Fruit fly (Drosophila melanogaster) whole organism, adult: ENCODE measurements around the gene sds22.

Source experiments
- CG11617 ChIP-seq: fragments of 200-800 bp; sonication (Bioruptor generic); optimal IDR thresholded peaks from 2 replicates; lab custom pipeline; 2017; ENCODE audit warnings: mild to moderate bottlenecking, missing biosample characterization, missing genetic modification reagents, missing genetic modification characterization
- CG14711 ChIP-seq: fragments of 200-800 bp; sonication (Bioruptor generic); optimal IDR thresholded peaks from 2 replicates; lab custom pipeline; 2018; ENCODE audit warnings: missing biosample characterization, mild to moderate bottlenecking, missing genetic modification characterization, moderate library complexity
- CG1620 ChIP-seq: fragments of 200-800 bp; sonication (Bioruptor generic); optimal IDR thresholded peaks from 2 replicates; lab custom pipeline; 2016; ENCODE audit warnings: missing biosample characterization, missing genetic modification characterization
- CG33017 ChIP-seq: fragments of 200-800 bp; sonication (Bioruptor generic); optimal IDR thresholded peaks from 2 replicates; lab custom pipeline; 2018; ENCODE audit warnings: missing biosample characterization, mild to moderate bottlenecking, missing genetic modification characterization, moderate library complexity
- CG5204 ChIP-seq: fragments of 200-800 bp; sonication (Bioruptor generic); optimal IDR thresholded peaks from 2 replicates; lab custom pipeline; 2016; ENCODE audit warnings: missing biosample characterization, missing genetic modification characterization
- CG7101 ChIP-seq: fragments of 200-800 bp; sonication (Bioruptor generic); optimal IDR thresholded peaks from 2 replicates; lab custom pipeline; 2018; ENCODE audit warnings: missing biosample characterization, mild to moderate bottlenecking, missing genetic modification characterization, moderate library complexity
- Clk ChIP-seq: fragments of 200-800 bp; sonication (Bioruptor generic); optimal IDR thresholded peaks from 2 replicates; lab custom pipeline; 2017; ENCODE audit warnings: missing biosample characterization, missing genetic modification characterization
- Mnt ChIP-seq: fragments of 200-800 bp; sonication (Bioruptor generic); optimal IDR thresholded peaks from 2 replicates; lab custom pipeline; 2016; ENCODE audit warnings: missing biosample characterization, mild to moderate bottlenecking, missing genetic modification characterization
- cic ChIP-seq: fragments of 200-800 bp; sonication (Bioruptor generic); optimal IDR thresholded peaks from 2 replicates; lab custom pipeline; 2017; ENCODE audit warnings: missing biosample characterization, mild to moderate bottlenecking, missing genetic modification characterization, moderate library complexity
- kay ChIP-seq: fragments of 200-800 bp; sonication (Bioruptor generic); peaks from one replicate; lab custom pipeline; 2016; ENCODE audit warnings: missing biosample characterization, missing genetic modification characterization, borderline replicate concordance
- ovo ChIP-seq: fragments of 200-800 bp; sonication (Bioruptor generic); optimal IDR thresholded peaks from 2 replicates; lab custom pipeline; 2016; ENCODE audit warnings: missing biosample characterization, missing genetic modification characterization
- pad ChIP-seq: fragments of 200-800 bp; sonication (Bioruptor generic); optimal IDR thresholded peaks from 3 replicates; lab custom pipeline; 2017; ENCODE audit warnings: missing biosample characterization, missing genetic modification characterization, mild to moderate bottlenecking, moderate library complexity, missing genetic modification reagents

- TF ChIP-seq pad (GFP tag; lab: Kevin White, UChicago) (no peak), ovo (no peak), kay (no peak), Clk (GFP tag; lab: Kevin White, UChicago) (no peak), CG5204 (GFP tag; lab: Kevin White, UChicago) (no peak), CG33017 (tag; lab: Kevin White, UChicago) (no peak), CG7101 (no peak), CG11617 (GFP tag; lab: Kevin White, UChicago) (no peak), cic (no peak), CG14711 (tag; lab: Kevin White, UChicago) (no peak), Mnt (GFP tag; lab: Kevin White, UChicago) (no peak), CG1620 (GFP tag; lab: Kevin White, UChicago) (no peak)
These were observed 25.4 kb upstream of the sds22 start, which contains the start of gene beat-IIa for dm6 chr3R:17366023-17366422.
